Fruit fly (Drosophila melanogaster) whole organism, pupa: ENCODE data around the gene Or98b.

ENCODE experiments used
- CG10348 ChIP-seq: fragments of 200-800 bp; sonication (Bioruptor generic); IDR thresholded peaks from 2 replicates; pipeline ENCODE4 v1.3.6; 2022; ENCODE audit warnings: missing biosample characterization, missing genetic modification characterization
- CG12605 ChIP-seq: fragments of 200-800 bp; sonication (Bioruptor generic); IDR thresholded peaks from 2 replicates; pipeline ENCODE4 v1.3.6; 2022; ENCODE audit warnings: missing biosample characterization, missing genetic modification characterization
- CG13204 ChIP-seq: fragments of 200-800 bp; sonication (Bioruptor generic); optimal IDR thresholded peaks from 2 replicates; lab custom pipeline; 2018; ENCODE audit warnings: missing biosample characterization, mild to moderate bottlenecking, missing genetic modification characterization, moderate library complexity
- CG14655 ChIP-seq: fragments of 200-800 bp; sonication (Bioruptor generic); optimal IDR thresholded peaks from 3 replicates; lab custom pipeline; 2017; ENCODE audit warnings: mild to moderate bottlenecking, missing biosample characterization, missing genetic modification reagents, missing genetic modification characterization
- CG15710 ChIP-seq: fragments of 200-800 bp; sonication (Bioruptor generic); optimal IDR thresholded peaks from 2 replicates; lab custom pipeline; 2018; ENCODE audit warnings: missing biosample characterization, mild to moderate bottlenecking, missing genetic modification characterization, moderate library complexity
- CG17806 ChIP-seq: fragments of 200-800 bp; sonication (Bioruptor generic); optimal IDR thresholded peaks from 2 replicates; lab custom pipeline; 2018; ENCODE audit warnings: missing biosample characterization, mild to moderate bottlenecking, missing genetic modification characterization, moderate library complexity
- CG32121 ChIP-seq: fragments of 200-800 bp; sonication (Bioruptor generic); IDR thresholded peaks from 2 replicates; pipeline ENCODE4 v1.3.6; 2022; ENCODE audit warnings: missing biosample characterization, missing genetic modification characterization
- CG34367 ChIP-seq: fragments of 200-800 bp; sonication (Bioruptor generic); optimal IDR thresholded peaks from 2 replicates; lab custom pipeline; 2018; ENCODE audit warnings: missing biosample characterization, mild to moderate bottlenecking, missing genetic modification characterization
- CG4496 ChIP-seq: fragments of 200-800 bp; sonication (Bioruptor generic); IDR thresholded peaks from 3 replicates; pipeline ENCODE4 v1.3.6; 2022; ENCODE audit warnings: missing biosample characterization, missing genetic modification characterization
- CG8159 ChIP-seq: fragments of 200-800 bp; sonication (Bioruptor generic); optimal IDR thresholded peaks from 3 replicates; lab custom pipeline; 2018; ENCODE audit warnings: missing biosample characterization, mild to moderate bottlenecking, missing genetic modification characterization, moderate library complexity
- CG8301 ChIP-seq: fragments of 200-800 bp; sonication (Bioruptor generic); optimal IDR thresholded peaks from 2 replicates; lab custom pipeline; 2018; ENCODE audit warnings: missing biosample characterization, mild to moderate bottlenecking, missing genetic modification characterization
- CG9948 ChIP-seq: fragments of 200-800 bp; sonication (Bioruptor generic); optimal IDR thresholded peaks from 2 replicates; lab custom pipeline; 2018; ENCODE audit warnings: missing biosample characterization, mild to moderate bottlenecking, missing genetic modification characterization, moderate library complexity
- D1 ChIP-seq: fragments of 200-800 bp; sonication (Bioruptor generic); optimal IDR thresholded peaks from 2 replicates; lab custom pipeline; 2018; ENCODE audit warnings: missing biosample characterization, mild to moderate bottlenecking, missing genetic modification characterization, moderate library complexity
- EcR ChIP-seq: fragments of 200-800 bp; sonication (Bioruptor generic); optimal IDR thresholded peaks from 3 replicates; lab custom pipeline; 2019; ENCODE audit warnings: missing biosample characterization, missing genetic modification characterization, mild to moderate bottlenecking, moderate library complexity, missing genetic modification reagents
- Ets98B ChIP-seq: fragments of 200-800 bp; sonication (Bioruptor generic); IDR thresholded peaks from 2 replicates; pipeline ENCODE4 v1.3.6; 2022; ENCODE audit warnings: missing biosample characterization, missing genetic modification characterization
- Pif1A ChIP-seq: fragments of 200-800 bp; sonication (Bioruptor generic); optimal IDR thresholded peaks from 3 replicates; lab custom pipeline; 2016; ENCODE audit warnings: missing biosample characterization, missing genetic modification characterization
- Pif1B ChIP-seq: fragments of 200-800 bp; sonication (Bioruptor generic); optimal IDR thresholded peaks from 3 replicates; lab custom pipeline; 2016; ENCODE audit warnings: missing biosample characterization, missing genetic modification characterization
- Snoo ChIP-seq: fragments of 200-800 bp; sonication (Bioruptor generic); optimal IDR thresholded peaks from 3 replicates; lab custom pipeline; 2017; ENCODE audit warnings: missing biosample characterization, mild to moderate bottlenecking, missing genetic modification characterization, inconsistent platforms
- fd96Ca ChIP-seq: fragments of 200-800 bp; sonication (Bioruptor generic); IDR thresholded peaks from 3 replicates; pipeline ENCODE4 v1.3.6; 2022; ENCODE audit warnings: missing biosample characterization, missing genetic modification characterization
- gl ChIP-seq: fragments of 200-800 bp; sonication (Bioruptor generic); optimal IDR thresholded peaks from 2 replicates; lab custom pipeline; 2018; ENCODE audit warnings: missing biosample characterization, mild to moderate bottlenecking, missing genetic modification characterization
- rn ChIP-seq: fragments of 200-800 bp; sonication (Bioruptor generic); IDR thresholded peaks from 2 replicates; pipeline ENCODE4 v1.3.6; 2022; ENCODE audit warnings: missing biosample characterization, missing genetic modification characterization

Gene Or98b

DNA sequence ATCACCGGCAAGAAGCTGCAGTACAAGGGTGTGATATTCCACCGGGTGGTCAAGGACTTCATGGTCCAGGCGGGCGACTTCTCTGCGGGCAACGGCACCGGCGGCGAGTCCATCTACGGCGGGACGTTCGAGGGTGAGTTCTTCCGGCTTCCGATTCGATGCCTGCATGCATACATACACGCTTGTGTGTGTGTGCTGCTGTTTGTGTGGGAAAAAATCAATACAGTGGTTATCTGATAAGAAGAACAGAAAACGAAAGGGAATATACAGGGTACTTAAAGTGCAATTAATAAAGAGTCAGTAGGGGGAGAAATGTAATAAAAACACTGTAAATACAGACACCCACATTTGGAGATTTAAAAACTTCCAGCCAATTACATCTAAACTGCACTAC, 11.4 kb upstream of the Or98b start:
- TF ChIP-seq CG10348 (GFP tag; lab: Robert Waterston, UW) (no peak), EcR (GFP tag; lab: Kevin White, UChicago) (no peak), gl (no peak), Pif1B (GFP tag; lab: Kevin White, UChicago) (no peak), CG9948 (tag; lab: Kevin White, UChicago) (no peak), CG14655 (GFP tag; lab: Kevin White, UChicago) (peak; percentile 47), Ets98B (peak; percentile 18), CG34367 (no peak), CG8159 (no peak), CG4496 (GFP tag; lab: Robert Waterston, UW) (peak; percentile 45; the same call in 1 of the 3 replicates), CG12605 (GFP tag; lab: Robert Waterston, UW) (peak; percentile 18; the same call in 1 of the 2 replicates), rn (no peak), CG8301 (tag; lab: Kevin White, UChicago) (peak; percentile 16), CG32121 (GFP tag; lab: Robert Waterston, UW) (no peak), CG17806 (no peak), CG13204 (GFP tag; lab: Kevin White, UChicago) (no peak), fd96Ca (GFP tag; lab: Robert Waterston, UW) (peak; percentile 18; the same call in 2 of the 3 replicates), Pif1A (GFP tag; lab: Kevin White, UChicago) (no peak), CG15710 (tag; lab: Kevin White, UChicago) (no peak), Snoo (tag; lab: Kevin White, UChicago) (no peak), D1 (tag; lab: Kevin White, UChicago) (no peak)
- TF ChIP-seq, all 21 proteins: peak for 6

DNA sequence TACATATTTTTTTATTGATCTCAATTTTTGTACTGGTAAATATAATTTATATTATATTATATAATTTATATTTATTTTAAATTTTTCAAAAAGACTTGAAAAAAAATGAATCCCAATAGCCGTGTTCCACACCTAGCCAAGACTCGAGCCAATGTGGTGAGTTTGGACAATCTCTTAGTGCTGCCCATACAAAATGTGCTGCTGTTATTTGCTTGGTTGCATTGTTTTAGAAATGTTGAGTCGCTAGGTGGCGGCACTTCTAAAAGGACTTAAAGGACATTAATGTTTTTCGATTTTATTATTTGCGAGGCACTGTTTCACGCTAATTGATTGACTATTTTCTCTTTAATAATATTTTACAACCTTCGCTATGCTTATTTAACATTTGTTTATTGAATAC, 6.8 kb upstream of the Or98b start:
- TF ChIP-seq Pif1A (GFP tag; lab: Kevin White, UChicago): no peak
- TF ChIP-seq CG8301 (tag; lab: Kevin White, UChicago): no peak
- TF ChIP-seq CG12605 (GFP tag; lab: Robert Waterston, UW): no peak
- TF ChIP-seq CG8159: no peak
- no peak for TF ChIP-seq rn
- TF ChIP-seq fd96Ca (GFP tag; lab: Robert Waterston, UW): no peak
- peak; percentile 52 for TF ChIP-seq D1 (tag; lab: Kevin White, UChicago)
- no peak for TF ChIP-seq Snoo (tag; lab: Kevin White, UChicago)
- no peak for TF ChIP-seq CG34367
- TF ChIP-seq CG15710 (tag; lab: Kevin White, UChicago): no peak
- no peak for TF ChIP-seq gl
- 0 out of 3 replicates have a peak, but pooled peaks have one; percentile 32 for TF ChIP-seq CG4496 (GFP tag; lab: Robert Waterston, UW)
- TF ChIP-seq CG13204 (GFP tag; lab: Kevin White, UChicago): no peak
- no peak for TF ChIP-seq CG10348 (GFP tag; lab: Robert Waterston, UW)

DNA sequence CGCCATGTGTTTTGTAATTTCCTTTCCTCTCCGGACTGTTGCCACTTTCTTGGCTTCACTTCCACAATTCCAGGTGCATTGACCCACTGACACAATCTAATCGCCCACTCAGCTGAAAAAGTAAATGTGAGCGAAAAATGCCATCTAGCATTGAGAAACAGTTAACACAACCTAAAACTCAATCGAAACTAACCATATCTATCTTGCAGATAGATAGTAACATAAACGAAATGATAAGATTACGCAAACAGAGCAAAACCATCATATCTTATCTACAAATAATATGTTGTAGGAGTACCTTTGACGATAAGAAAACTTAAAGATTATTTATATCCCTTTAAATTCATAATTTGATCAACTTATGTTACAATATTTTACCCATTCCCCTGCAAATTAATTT, 7.6 kb downstream of the Or98b start:
- no peak for TF ChIP-seq CG12605 (GFP tag; lab: Robert Waterston, UW)
- TF ChIP-seq CG13204 (GFP tag; lab: Kevin White, UChicago): no peak
- TF ChIP-seq rn: no peak
- TF ChIP-seq Pif1A (GFP tag; lab: Kevin White, UChicago): no peak
- TF ChIP-seq Snoo (tag; lab: Kevin White, UChicago): no peak
- TF ChIP-seq CG15710 (tag; lab: Kevin White, UChicago): no peak
- no peak for TF ChIP-seq CG17806
- no peak for TF ChIP-seq CG34367
- TF ChIP-seq CG9948 (tag; lab: Kevin White, UChicago): no peak
- TF ChIP-seq Ets98B: no peak
- no peak for TF ChIP-seq CG14655 (GFP tag; lab: Kevin White, UChicago)
- TF ChIP-seq, all 21 proteins: peak for 0

DNA sequence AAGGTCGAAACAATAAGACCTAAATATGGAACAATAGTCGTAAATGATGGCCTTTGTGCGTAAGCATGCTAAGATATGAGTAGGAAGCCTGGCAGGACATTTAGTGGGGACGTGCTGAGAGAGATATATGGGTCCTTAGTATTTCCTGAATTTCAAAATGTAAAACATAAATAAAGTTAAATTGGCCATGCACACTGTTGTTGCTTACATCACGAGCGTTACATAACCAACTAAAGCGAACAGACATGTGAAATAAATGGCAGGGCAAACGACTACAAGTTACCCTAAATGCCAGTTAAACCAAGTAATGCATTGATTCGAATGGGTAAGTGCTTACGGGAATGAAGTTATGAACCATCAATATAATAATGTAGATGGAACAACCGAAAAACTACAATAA, 23.7 kb downstream of the Or98b start:
- TF ChIP-seq D1 (tag; lab: Kevin White, UChicago): no peak
- TF ChIP-seq CG15710 (tag; lab: Kevin White, UChicago): no peak
- TF ChIP-seq EcR (GFP tag; lab: Kevin White, UChicago): no peak
- no peak for TF ChIP-seq CG12605 (GFP tag; lab: Robert Waterston, UW)
- TF ChIP-seq CG10348 (GFP tag; lab: Robert Waterston, UW): no peak
- no peak for TF ChIP-seq Pif1A (GFP tag; lab: Kevin White, UChicago)
- no peak for TF ChIP-seq CG8159
- TF ChIP-seq gl: no peak
- TF ChIP-seq rn: no peak
- no peak for TF ChIP-seq CG14655 (GFP tag; lab: Kevin White, UChicago)
- no peak for TF ChIP-seq Ets98B
- no peak for TF ChIP-seq CG13204 (GFP tag; lab: Kevin White, UChicago)
- TF ChIP-seq fd96Ca (GFP tag; lab: Robert Waterston, UW): no peak
- TF ChIP-seq, all 21 proteins: peak for 0

DNA sequence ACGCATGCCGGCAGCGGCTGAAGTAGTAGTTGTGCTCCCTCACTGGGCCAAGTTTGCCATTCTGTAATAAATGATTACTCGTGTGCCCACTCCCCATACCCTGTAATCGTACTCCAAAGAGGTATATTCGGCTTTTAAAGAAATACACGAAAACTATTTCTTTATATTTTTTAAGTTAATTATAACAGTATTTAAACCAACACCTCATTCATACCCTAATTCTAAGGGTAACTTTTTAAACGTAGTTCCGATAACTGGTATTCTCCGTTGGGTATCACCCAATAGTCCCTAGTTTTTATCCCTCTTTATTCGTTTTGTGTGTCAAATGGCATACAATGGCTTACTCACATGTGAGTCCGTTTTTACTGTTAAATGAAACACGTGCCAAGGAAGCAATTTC, 25.6 kb downstream of the Or98b start:
- no peak for TF ChIP-seq gl
- no peak for TF ChIP-seq EcR (GFP tag; lab: Kevin White, UChicago)
- no peak for TF ChIP-seq rn
- no peak for TF ChIP-seq CG32121 (GFP tag; lab: Robert Waterston, UW)
- TF ChIP-seq CG8159: no peak
- TF ChIP-seq CG34367: no peak
- TF ChIP-seq Snoo (tag; lab: Kevin White, UChicago): no peak
- TF ChIP-seq Pif1B (GFP tag; lab: Kevin White, UChicago): no peak
- TF ChIP-seq CG12605 (GFP tag; lab: Robert Waterston, UW): no peak
- TF ChIP-seq CG8301 (tag; lab: Kevin White, UChicago): no peak
- TF ChIP-seq CG13204 (GFP tag; lab: Kevin White, UChicago): no peak
- TF ChIP-seq CG10348 (GFP tag; lab: Robert Waterston, UW): no peak
- no peak for TF ChIP-seq Pif1A (GFP tag; lab: Kevin White, UChicago)

DNA sequence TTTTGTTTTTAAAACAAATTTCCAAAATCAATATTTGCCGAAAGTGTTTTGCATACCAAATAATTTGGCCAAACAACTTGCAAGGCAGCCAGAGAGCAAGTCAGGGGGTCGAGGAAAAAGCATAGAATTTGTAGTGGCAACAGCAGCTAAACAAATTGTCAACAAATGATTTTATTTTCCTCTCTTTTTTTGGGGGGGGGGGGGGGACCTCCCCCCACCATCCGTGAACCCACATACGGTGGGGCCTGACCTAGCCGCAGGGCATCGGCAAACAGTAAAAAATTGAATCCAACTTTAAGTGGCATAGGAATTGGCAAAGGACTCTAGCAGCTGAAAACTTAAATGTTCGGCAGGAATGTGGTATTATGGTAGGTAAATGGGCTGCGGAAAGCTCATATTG, 37.8 kb downstream of the Or98b start:
- TF ChIP-seq EcR (GFP tag; lab: Kevin White, UChicago): no peak
